Fruit fly (Drosophila melanogaster) Kc167 (cell line): ENCODE data around the gene Pex2.

Experiments
- h ChIP-seq: fragments of >200 bp; optimal IDR thresholded peaks from 3 replicates; lab custom pipeline; 2018; ENCODE audit warnings: missing external identifiers
- insv ChIP-seq: fragments of >200 bp; optimal IDR thresholded peaks from 3 replicates; lab custom pipeline; 2018; ENCODE audit warnings: missing external identifiers
- psq ChIP-seq: fragments of >200 bp; optimal IDR thresholded peaks from 2 replicates; lab custom pipeline; 2017; ENCODE audit warnings: missing external identifiers
- ttk ChIP-seq: sonication (Bioruptor generic); optimal IDR thresholded peaks from 2 replicates; lab custom pipeline; 2017; ENCODE audit warnings: missing external identifiers

DNA sequence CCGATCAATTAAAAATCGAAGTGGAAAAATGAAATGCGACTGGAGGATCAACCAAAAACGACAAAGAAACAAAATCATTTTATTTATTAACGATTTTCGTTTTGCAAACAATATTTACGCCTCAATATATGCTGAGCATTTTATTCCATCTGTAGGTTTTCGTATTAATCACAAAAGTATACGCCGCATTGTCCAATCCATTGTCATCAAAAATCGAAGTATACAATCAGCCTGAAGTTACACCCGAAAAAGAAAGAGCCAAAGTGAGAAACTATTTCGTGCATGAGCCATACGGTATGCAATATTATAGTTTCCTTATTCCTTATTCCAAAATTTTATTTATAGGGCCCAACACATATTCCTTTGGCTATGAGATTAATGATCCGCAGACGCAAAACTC is 9.8 kb upstream of the Pex2 start:
- TF ChIP-seq h (lab: Kevin White, UChicago) (no peak), psq (lab: Kevin White, UChicago) (no peak), ttk (no peak), insv (lab: Kevin White, UChicago) (no peak)
